Worm (Caenorhabditis elegans) whole organism, L1 larva: Measurements from ENCODE around the gene Y48A6B.7.

ENCODE experiments used
- C04F5.9 ChIP-seq: sonication (generic microtip); optimal IDR thresholded peaks from 2 replicates; lab custom pipeline; 2016; ENCODE audit warnings: missing genetic modification characterization, missing compliant biosample characterization
- C34B4.2 ChIP-seq: sonication (generic microtip); optimal IDR thresholded peaks from 2 replicates; lab custom pipeline; 2017; ENCODE audit warnings: mild to moderate bottlenecking, missing genetic modification characterization, missing compliant biosample characterization
- Y116A8C.19 ChIP-seq: sonication (generic microtip); optimal IDR thresholded peaks from 2 replicates; lab custom pipeline; 2016; ENCODE audit warnings: missing compliant biosample characterization, missing genetic modification characterization, borderline replicate concordance
- alr-1 ChIP-seq: fragments of 200-800 bp; sonication (Bioruptor generic); optimal IDR thresholded peaks from 2 replicates; lab custom pipeline; 2018; ENCODE audit warnings: borderline replicate concordance, mild to moderate bottlenecking, missing genetic modification characterization, missing compliant biosample characterization
- aly-2 ChIP-seq: fragments of 150-350 bp; optimal IDR thresholded peaks from 2 replicates; lab custom pipeline; 2014; ENCODE audit warnings: missing biosample characterization, missing genetic modification characterization
- blmp-1 ChIP-seq: fragments of 150-350 bp; optimal IDR thresholded peaks from 2 replicates; lab custom pipeline; 2014; ENCODE audit warnings: missing biosample characterization, missing genetic modification characterization
- ceh-8 ChIP-seq: fragments of 200-800 bp; sonication (Bioruptor generic); optimal IDR thresholded peaks from 2 replicates; lab custom pipeline; 2018; ENCODE audit warnings: mild to moderate bottlenecking, missing genetic modification characterization, moderate library complexity, missing compliant biosample characterization
- ceh-82 ChIP-seq, 3 experiments: fragments of 150-350 bp in 1 of 3; sonication (generic microtip) in 2 of 3; optimal IDR thresholded peaks; 2 replicates each; lab custom pipeline; 2014 to 2017; ENCODE audit warnings: missing biosample characterization in 3 of 3, missing genetic modification characterization in 3 of 3
- ceh-88 ChIP-seq: fragments of 200-800 bp; sonication (Bioruptor generic); IDR thresholded peaks from 2 replicates; pipeline ENCODE4 v1.3.6; 2022; ENCODE audit warnings: missing genetic modification characterization, missing compliant biosample characterization
- ceh-90 ChIP-seq: sonication (generic microtip); optimal IDR thresholded peaks from 2 replicates; lab custom pipeline; 2016; ENCODE audit warnings: missing genetic modification characterization, missing compliant biosample characterization
- ces-1 ChIP-seq: fragments of 150-350 bp; optimal IDR thresholded peaks from 2 replicates; lab custom pipeline; 2014; ENCODE audit warnings: missing biosample characterization, missing genetic modification reagents, missing genetic modification characterization
- dpl-1 ChIP-seq, 3 experiments: fragments of 150-350 bp in 2 of 3; sonication (generic microtip) in 1 of 3; optimal IDR thresholded peaks; 2 replicates each; lab custom pipeline; 2014 to 2017; ENCODE audit warnings: missing biosample characterization in 3 of 3, missing genetic modification characterization in 3 of 3, missing genetic modification reagents in 3 of 3
- efl-1 ChIP-seq, 4 experiments: fragments of 150-350 bp; optimal IDR thresholded peaks in 3 of 4; peaks in 1 of 4; 1 replicate in 1 of 4; 2 replicates in 3 of 4; lab custom pipeline; 2014; ENCODE audit warnings: missing biosample characterization in 2 of 4, missing genetic modification characterization in 2 of 4, missing genetic modification reagents in 2 of 4
- egl-27 ChIP-seq, 2 experiments: fragments of 150-350 bp in 1 of 2; sonication (generic microtip); optimal IDR thresholded peaks; 3 replicates each; lab custom pipeline; 2017 to 2018; ENCODE audit warnings: missing biosample characterization in 2 of 2, missing genetic modification characterization in 2 of 2, missing genetic modification reagents in 2 of 2
- elt-2 ChIP-seq: sonication (generic microtip); optimal IDR thresholded peaks from 2 replicates; lab custom pipeline; 2016; ENCODE audit warnings: missing genetic modification characterization, mild to moderate bottlenecking, inconsistent platforms, missing compliant biosample characterization, missing genetic modification reagents
- elt-3 ChIP-seq, 6 experiments: fragments of 150-350 bp in 1 of 6; sonication (generic microtip); optimal IDR thresholded peaks; 2 replicates each; lab custom pipeline; 2017 to 2018; ENCODE audit warnings: missing biosample characterization in 6 of 6, missing genetic modification characterization in 6 of 6, inconsistent platforms in 1 of 6
- ets-5 ChIP-seq: fragments of 200-800 bp; sonication (Bioruptor generic); IDR thresholded peaks from 2 replicates; pipeline ENCODE4 v1.3.6; 2022; ENCODE audit warnings: missing genetic modification characterization, missing compliant biosample characterization
- fkh-4 ChIP-seq: sonication (generic microtip); optimal IDR thresholded peaks from 2 replicates; lab custom pipeline; 2016; ENCODE audit warnings: missing compliant biosample characterization, missing genetic modification characterization, borderline replicate concordance
- fkh-8 ChIP-seq: sonication (generic microtip); optimal IDR thresholded peaks from 2 replicates; lab custom pipeline; 2016; ENCODE audit warnings: mild to moderate bottlenecking, missing genetic modification characterization, missing compliant biosample characterization
- grh-1 ChIP-seq: fragments of 200-800 bp; sonication (Bioruptor generic); IDR thresholded peaks from 2 replicates; pipeline ENCODE4 v1.3.6; 2022; ENCODE audit warnings: missing genetic modification reagents, missing genetic modification characterization, missing compliant biosample characterization
- hpl-2 ChIP-seq: fragments of 150-350 bp; optimal IDR thresholded peaks from 2 replicates; lab custom pipeline; 2014; ENCODE audit warnings: missing biosample characterization, missing genetic modification reagents, missing genetic modification characterization
- isw-1 ChIP-seq: fragments of 200-800 bp; sonication (Bioruptor generic); IDR thresholded peaks from 2 replicates; pipeline ENCODE4 v1.3.6; 2022; ENCODE audit warnings: missing genetic modification characterization, missing compliant biosample characterization
- jun-1 ChIP-seq: fragments of 150-350 bp; optimal IDR thresholded peaks from 2 replicates; lab custom pipeline; 2014; ENCODE audit warnings: missing biosample characterization, missing genetic modification reagents, missing genetic modification characterization
- lin-13 ChIP-seq: fragments of 150-350 bp; optimal IDR thresholded peaks from 2 replicates; lab custom pipeline; 2014; ENCODE audit warnings: missing biosample characterization, missing genetic modification reagents, missing genetic modification characterization
- lin-14 ChIP-seq: fragments of 200-800 bp; sonication (Bioruptor generic); optimal IDR thresholded peaks from 2 replicates; lab custom pipeline; 2018; ENCODE audit warnings: mild to moderate bottlenecking, missing genetic modification characterization, moderate library complexity, missing compliant biosample characterization
- lin-15B ChIP-seq: fragments of 150-350 bp; sonication (generic microtip); optimal IDR thresholded peaks from 3 replicates; lab custom pipeline; 2014; ENCODE audit warnings: missing biosample characterization, missing genetic modification characterization
- lin-35 ChIP-seq, 2 experiments: fragments of 150-350 bp; optimal IDR thresholded peaks; 2 replicates each; lab custom pipeline; 2014; ENCODE audit warnings: missing biosample characterization in 2 of 2, missing genetic modification characterization in 2 of 2, missing genetic modification reagents in 2 of 2
- lir-3 ChIP-seq: sonication (generic microtip); optimal IDR thresholded peaks from 2 replicates; lab custom pipeline; 2016; ENCODE audit warnings: mild to moderate bottlenecking, missing genetic modification characterization, moderate library complexity, missing compliant biosample characterization; ENCODE audit not compliant: poor library complexity
- lsy-2 ChIP-seq, 2 experiments: fragments of 150-350 bp; optimal IDR thresholded peaks; 2 replicates each; lab custom pipeline; 2014; ENCODE audit warnings: missing biosample characterization in 2 of 2, missing genetic modification characterization in 2 of 2
- mab-9 ChIP-seq: fragments of 200-800 bp; sonication (Bioruptor generic); IDR thresholded peaks from 2 replicates; pipeline ENCODE4 v1.3.6; 2022; ENCODE audit warnings: missing genetic modification reagents, missing genetic modification characterization, missing compliant biosample characterization
- mdl-1 ChIP-seq, 2 experiments: fragments of 150-350 bp; optimal IDR thresholded peaks; 2 replicates each; lab custom pipeline; 2014 to 2017; ENCODE audit warnings: missing biosample characterization in 2 of 2, missing genetic modification characterization in 2 of 2, inconsistent platforms in 1 of 2
- mef-2 ChIP-seq: fragments of 150-350 bp; optimal IDR thresholded peaks from 2 replicates; lab custom pipeline; 2014; ENCODE audit warnings: missing biosample characterization, missing genetic modification characterization
- nhr-11 ChIP-seq: fragments of 150-350 bp; optimal IDR thresholded peaks from 2 replicates; lab custom pipeline; 2014; ENCODE audit warnings: missing biosample characterization, missing genetic modification characterization
- nhr-12 ChIP-seq: sonication (generic microtip); optimal IDR thresholded peaks from 2 replicates; lab custom pipeline; 2017; ENCODE audit warnings: missing biosample characterization, missing genetic modification characterization
- nhr-20 ChIP-seq: sonication (generic microtip); optimal IDR thresholded peaks from 2 replicates; lab custom pipeline; 2016; ENCODE audit warnings: mild to moderate bottlenecking, missing genetic modification characterization, missing compliant biosample characterization
- nhr-28 ChIP-seq: fragments of 150-350 bp; optimal IDR thresholded peaks from 2 replicates; lab custom pipeline; 2014; ENCODE audit warnings: missing biosample characterization, missing genetic modification characterization
- nhr-90 ChIP-seq: sonication (generic microtip); optimal IDR thresholded peaks from 2 replicates; lab custom pipeline; 2016; ENCODE audit warnings: mild to moderate bottlenecking, missing genetic modification characterization, missing compliant biosample characterization; ENCODE audit not compliant: poor library complexity
- pag-3 ChIP-seq: sonication (generic microtip); optimal IDR thresholded peaks from 2 replicates; lab custom pipeline; 2017; ENCODE audit warnings: missing genetic modification characterization, mild to moderate bottlenecking, missing compliant biosample characterization, antibody characterized with exemption, borderline replicate concordance; ENCODE audit not compliant: insufficient read depth
- pax-3 ChIP-seq: fragments of 200-800 bp; sonication (Bioruptor generic); optimal IDR thresholded peaks from 2 replicates; lab custom pipeline; 2018; ENCODE audit warnings: mild to moderate bottlenecking, missing genetic modification characterization, moderate library complexity, missing compliant biosample characterization
- rnt-1 ChIP-seq: sonication (generic microtip); optimal IDR thresholded peaks from 2 replicates; lab custom pipeline; 2016; ENCODE audit warnings: mild to moderate bottlenecking, missing genetic modification characterization, moderate library complexity, missing compliant biosample characterization
- skn-1 ChIP-seq: fragments of 150-350 bp; optimal IDR thresholded peaks from 2 replicates; lab custom pipeline; 2014; ENCODE audit warnings: missing biosample characterization, missing genetic modification characterization
- sptf-1 ChIP-seq: fragments of 150-350 bp; optimal IDR thresholded peaks from 2 replicates; lab custom pipeline; 2014; ENCODE audit warnings: missing biosample characterization, missing genetic modification characterization
- tbx-2 ChIP-seq: sonication (generic microtip); optimal IDR thresholded peaks from 2 replicates; lab custom pipeline; 2016; ENCODE audit warnings: missing genetic modification characterization, missing compliant biosample characterization
- unc-130 ChIP-seq: fragments of 150-350 bp; optimal IDR thresholded peaks from 2 replicates; lab custom pipeline; 2017; ENCODE audit warnings: missing biosample characterization, missing genetic modification characterization, inconsistent platforms
- vab-15 ChIP-seq: sonication (generic microtip); optimal IDR thresholded peaks from 2 replicates; lab custom pipeline; 2017; ENCODE audit warnings: missing genotype, mild to moderate bottlenecking, missing genetic modification characterization, missing compliant biosample characterization
- zag-1 ChIP-seq: fragments of 150-350 bp; optimal IDR thresholded peaks from 2 replicates; lab custom pipeline; 2014; ENCODE audit warnings: missing biosample characterization, missing genetic modification characterization
- zip-4 ChIP-seq: fragments of 200-800 bp; sonication (Bioruptor generic); optimal IDR thresholded peaks from 2 replicates; lab custom pipeline; 2018; ENCODE audit warnings: mild to moderate bottlenecking, missing genetic modification characterization, moderate library complexity, missing compliant biosample characterization

The Y48A6B.7 gene

ce11 chrIII:11040606-11041005 is 14.2 kb upstream of the Y48A6B.7 start (continued):
- TF ChIP-seq fkh-4 = no peak
- no peak for TF ChIP-seq ces-1
- TF ChIP-seq efl-1 (optimal IDR thresholded peaks at IDR 0.05; lab: Kevin White, UChicago) = no peak
- peak in 1 of 2 experiments; percentile 86 for TF ChIP-seq efl-1 (GFP tag; optimal IDR thresholded peaks at IDR 0.05 in 1 of 2; lab: Kevin White, UChicago)
- TF ChIP-seq nhr-28 = no peak
- no peak for TF ChIP-seq elt-2
- no peak for TF ChIP-seq nhr-20 (tag; lab: Kevin White, UChicago)
- peak in 1 of 2 experiments; percentile 48 for TF ChIP-seq mdl-1 (tag; optimal IDR thresholded peaks at IDR 0.05; lab: Kevin White, UChicago)
- no peak for TF ChIP-seq grh-1 (GFP tag; lab: Robert Waterston, UW)
- no peak for TF ChIP-seq pag-3 (tag; lab: Kevin White, UChicago)
- no peak for TF ChIP-seq lin-15B
- no peak for TF ChIP-seq ceh-90 (tag; lab: Kevin White, UChicago)
- no peak for TF ChIP-seq egl-27 (tag; optimal IDR thresholded peaks at IDR 0.05; lab: Kevin White, UChicago)
- no peak for TF ChIP-seq mab-9
- no peak for TF ChIP-seq ceh-82 (tag; optimal IDR thresholded peaks at IDR 0.05; lab: Kevin White, UChicago)
- TF ChIP-seq unc-130 (tag; lab: Kevin White, UChicago) = no peak
- TF ChIP-seq blmp-1 = peak; percentile 88
- no peak for TF ChIP-seq lir-3 (tag; lab: Kevin White, UChicago)
- no peak for TF ChIP-seq C04F5.9 (tag; lab: Kevin White, UChicago)
- TF ChIP-seq zip-4 (GFP tag; lab: Kevin White, UChicago) = no peak

- no peak for TF ChIP-seq elt-2
- TF ChIP-seq skn-1 (tag; lab: Kevin White, UChicago) = peak; percentile 73
- TF ChIP-seq rnt-1 (tag; lab: Kevin White, UChicago) = no peak
- no peak for TF ChIP-seq isw-1 (GFP tag; lab: Robert Waterston, UW)
- no peak for TF ChIP-seq Y116A8C.19
- TF ChIP-seq lin-15B = peak; percentile 68
- TF ChIP-seq zag-1 = no peak
- no peak for TF ChIP-seq fkh-4
- TF ChIP-seq aly-2 = no peak
- TF ChIP-seq nhr-90 (tag; lab: Kevin White, UChicago) = no peak
- TF ChIP-seq unc-130 (tag; lab: Kevin White, UChicago) = no peak
- no peak for TF ChIP-seq ets-5 (GFP tag; lab: Robert Waterston, UW)
- TF ChIP-seq lin-13 (GFP tag; lab: Kevin White, UChicago) = no peak
- no peak for TF ChIP-seq jun-1 (tag; lab: Kevin White, UChicago)
- TF ChIP-seq alr-1 (tag; lab: Kevin White, UChicago) = no peak
- no peak for TF ChIP-seq lir-3 (tag; lab: Kevin White, UChicago)
- no peak for TF ChIP-seq ceh-8 (GFP tag; lab: Kevin White, UChicago)
- TF ChIP-seq dpl-1 (GFP tag; optimal IDR thresholded peaks at IDR 0.05; lab: Kevin White, UChicago) = peak in 1 of 3 experiments; percentile 63
- peak; percentile 28 for TF ChIP-seq fkh-8 (tag; lab: Kevin White, UChicago)
- no peak for TF ChIP-seq ceh-90 (tag; lab: Kevin White, UChicago)
- TF ChIP-seq elt-3 (tag; optimal IDR thresholded peaks at IDR 0.05; lab: Kevin White, UChicago) = no peak
- TF ChIP-seq pax-3 = no peak
- peak in 1 of 3 experiments; percentile 78 for TF ChIP-seq ceh-82 (tag; optimal IDR thresholded peaks at IDR 0.05; lab: Kevin White, UChicago)
- no peak for TF ChIP-seq vab-15 (tag; lab: Kevin White, UChicago)
- no peak for TF ChIP-seq nhr-11 (tag; lab: Kevin White, UChicago)
- no peak for TF ChIP-seq pag-3 (tag; lab: Kevin White, UChicago)
- TF ChIP-seq lsy-2 (tag; optimal IDR thresholded peaks at IDR 0.05; lab: Kevin White, UChicago) = peak; percentile 16 to 79
- TF ChIP-seq mdl-1 (tag; optimal IDR thresholded peaks at IDR 0.05; lab: Kevin White, UChicago) = no peak
- TF ChIP-seq nhr-12 (tag; lab: Kevin White, UChicago) = no peak
- TF ChIP-seq mef-2 = no peak
- TF ChIP-seq hpl-2 (GFP tag; lab: Kevin White, UChicago) = no peak
- no peak for TF ChIP-seq blmp-1
- peak; percentile 69 for TF ChIP-seq lin-14 (GFP tag; lab: Kevin White, UChicago)
- TF ChIP-seq ceh-88 (GFP tag; lab: Robert Waterston, UW) = no peak
- no peak for TF ChIP-seq grh-1 (GFP tag; lab: Robert Waterston, UW)
- no peak for TF ChIP-seq zip-4 (GFP tag; lab: Kevin White, UChicago)
- no peak for TF ChIP-seq tbx-2 (tag; lab: Kevin White, UChicago)
- peak; percentile 37 to 47 for TF ChIP-seq efl-1 (optimal IDR thresholded peaks at IDR 0.05; lab: Kevin White, UChicago)
- peak in 1 of 2 experiments; percentile 30 for TF ChIP-seq efl-1 (GFP tag; optimal IDR thresholded peaks at IDR 0.05 in 1 of 2; lab: Kevin White, UChicago)
- no peak for TF ChIP-seq nhr-28
- TF ChIP-seq lin-35 (GFP tag; optimal IDR thresholded peaks at IDR 0.05; lab: Kevin White, UChicago) = peak in 1 of 2 experiments; percentile 58
- TF ChIP-seq sptf-1 (tag; lab: Kevin White, UChicago) = no peak
- no peak for TF ChIP-seq C34B4.2
Measured at ce11 chrIII:11039250-11039649, 12.9 kb upstream of the Y48A6B.7 start.
